Worm (Caenorhabditis elegans) whole organism, young adult: ENCODE results near the gene F31B9.3.

Experiments used
- B0019.2 ChIP-seq: fragments of 200-800 bp; sonication (Bioruptor generic); conservative IDR thresholded peaks from 2 replicates; pipeline ENCODE4 v1.3.6; 2022; ENCODE audit warnings: missing genetic modification reagents, missing genetic modification characterization, missing compliant biosample characterization
- C06A6.2 ChIP-seq: fragments of 200-800 bp; sonication (Bioruptor generic); conservative IDR thresholded peaks from 2 replicates; pipeline ENCODE4 v1.3.6; 2022; ENCODE audit warnings: missing genetic modification characterization, missing compliant biosample characterization
- C17E4.6 ChIP-seq: fragments of 200-800 bp; sonication (Bioruptor generic); IDR thresholded peaks from 2 replicates; pipeline ENCODE4 v1.3.6; 2022; ENCODE audit warnings: missing genetic modification reagents, missing genetic modification characterization, missing compliant biosample characterization
- F22D6.2 ChIP-seq: sonication (generic microtip); optimal IDR thresholded peaks from 2 replicates; lab custom pipeline; 2016; ENCODE audit warnings: mild to moderate bottlenecking, missing genetic modification characterization, missing compliant biosample characterization
- F23B12.7 ChIP-seq: sonication (generic microtip); optimal IDR thresholded peaks from 2 replicates; lab custom pipeline; 2017; ENCODE audit warnings: missing genetic modification characterization, mild to moderate bottlenecking, missing compliant biosample characterization, antibody characterized with exemption, moderate library complexity; ENCODE audit not compliant: insufficient read depth
- F33H1.4 ChIP-seq: fragments of 200-800 bp; sonication (Bioruptor generic); IDR thresholded peaks from 2 replicates; pipeline ENCODE4 v1.3.6; 2022; ENCODE audit warnings: missing genetic modification reagents, missing genetic modification characterization, missing compliant biosample characterization
- F57C9.4 ChIP-seq: sonication (generic microtip); optimal IDR thresholded peaks from 2 replicates; lab custom pipeline; 2017; ENCODE audit warnings: mild to moderate bottlenecking, missing genetic modification characterization, missing compliant biosample characterization
- T26A5.8 ChIP-seq: sonication (generic microtip); optimal IDR thresholded peaks from 2 replicates; lab custom pipeline; 2016; ENCODE audit warnings: missing genetic modification characterization, missing compliant biosample characterization
- Y53F4B.3 ChIP-seq: fragments of 200-800 bp; sonication (Bioruptor generic); IDR thresholded peaks from 2 replicates; pipeline ENCODE4 v1.3.6; 2022; ENCODE audit warnings: missing genetic modification reagents, missing genetic modification characterization, missing compliant biosample characterization
- Y79H2A.3 ChIP-seq: fragments of 200-800 bp; sonication (Bioruptor generic); conservative IDR thresholded peaks from 2 replicates; pipeline ENCODE4 v1.3.6; 2022; ENCODE audit warnings: missing genetic modification reagents, missing genetic modification characterization, missing compliant biosample characterization
- akir-1 ChIP-seq: fragments of 200-800 bp; sonication (Bioruptor generic); optimal IDR thresholded peaks from 2 replicates; lab custom pipeline; 2018; ENCODE audit warnings: mild to moderate bottlenecking, missing genetic modification characterization, moderate library complexity, missing compliant biosample characterization
- aptf-2 ChIP-seq: fragments of 200-800 bp; sonication (Bioruptor generic); conservative IDR thresholded peaks from 2 replicates; pipeline ENCODE4 v1.3.6; 2022; ENCODE audit warnings: missing genetic modification reagents, missing genetic modification characterization, missing compliant biosample characterization
- aptf-3 ChIP-seq: fragments of 200-800 bp; sonication (Bioruptor generic); IDR thresholded peaks from 2 replicates; pipeline ENCODE4 v1.3.6; 2022; ENCODE audit warnings: missing genetic modification characterization, missing compliant biosample characterization
- atf-7 ChIP-seq: sonication (generic microtip); optimal IDR thresholded peaks from 2 replicates; lab custom pipeline; 2017; ENCODE audit warnings: mild to moderate bottlenecking, missing genetic modification characterization, missing compliant biosample characterization
- attf-5 ChIP-seq: fragments of 200-800 bp; sonication (Bioruptor generic); optimal IDR thresholded peaks from 2 replicates; lab custom pipeline; 2018; ENCODE audit warnings: mild to moderate bottlenecking, missing genetic modification characterization, missing compliant biosample characterization
- dpff-1 ChIP-seq: sonication (generic microtip); optimal IDR thresholded peaks from 2 replicates; lab custom pipeline; 2017; ENCODE audit warnings: mild to moderate bottlenecking, missing genetic modification characterization, missing compliant biosample characterization
- egl-18 ChIP-seq: fragments of 200-800 bp; sonication (Bioruptor generic); IDR thresholded peaks from 2 replicates; pipeline ENCODE4 v1.3.6; 2022; ENCODE audit warnings: missing genetic modification reagents, missing genetic modification characterization, missing compliant biosample characterization
- egl-44 ChIP-seq: fragments of 200-800 bp; sonication (Bioruptor generic); IDR thresholded peaks from 2 replicates; pipeline ENCODE4 v1.3.6; 2022; ENCODE audit warnings: missing genetic modification reagents, missing genetic modification characterization, missing compliant biosample characterization
- egrh-3 ChIP-seq: fragments of 200-800 bp; sonication (Bioruptor generic); IDR thresholded peaks from 2 replicates; pipeline ENCODE4 v1.3.6; 2022; ENCODE audit warnings: missing genetic modification reagents, missing genetic modification characterization, missing compliant biosample characterization
- gei-17 ChIP-seq: fragments of 200-800 bp; sonication (Bioruptor generic); optimal IDR thresholded peaks from 2 replicates; lab custom pipeline; 2018; ENCODE audit warnings: mild to moderate bottlenecking, missing genetic modification characterization, missing compliant biosample characterization
- him-1 ChIP-seq: sonication (generic microtip); optimal IDR thresholded peaks from 2 replicates; lab custom pipeline; 2016; ENCODE audit warnings: missing genotype, missing genetic modification reagents, missing genetic modification characterization, missing compliant biosample characterization
- hmg-1.2 ChIP-seq: fragments of 200-800 bp; sonication (Bioruptor generic); IDR thresholded peaks from 2 replicates; pipeline ENCODE4 v1.3.6; 2022; ENCODE audit warnings: missing genetic modification reagents, missing genetic modification characterization, missing compliant biosample characterization
- let-526 ChIP-seq: fragments of 200-800 bp; sonication (Bioruptor generic); IDR thresholded peaks from 2 replicates; pipeline ENCODE4 v1.3.6; 2022; ENCODE audit warnings: missing genetic modification reagents, missing genetic modification characterization, missing compliant biosample characterization
- lir-1 ChIP-seq: fragments of 200-800 bp; sonication (Bioruptor generic); conservative IDR thresholded peaks from 2 replicates; pipeline ENCODE4 v1.3.6; 2022; ENCODE audit warnings: missing genetic modification reagents, missing genetic modification characterization, missing compliant biosample characterization
- lsl-1 ChIP-seq: fragments of 200-800 bp; sonication (Bioruptor generic); optimal IDR thresholded peaks from 2 replicates; lab custom pipeline; 2018; ENCODE audit warnings: mild to moderate bottlenecking, missing genetic modification characterization, moderate library complexity, missing compliant biosample characterization
- lsy-27 ChIP-seq: sonication (generic microtip); optimal IDR thresholded peaks from 2 replicates; lab custom pipeline; 2017; ENCODE audit warnings: missing genetic modification characterization, mild to moderate bottlenecking, missing compliant biosample characterization, antibody characterized with exemption, missing genotype, borderline replicate concordance; ENCODE audit not compliant: insufficient read depth
- mel-28 ChIP-seq: sonication (generic microtip); optimal IDR thresholded peaks from 2 replicates; lab custom pipeline; 2016; ENCODE audit warnings: borderline replicate concordance, mild to moderate bottlenecking, missing genetic modification characterization, missing compliant biosample characterization
- nfya-1 ChIP-seq: sonication (generic microtip); optimal IDR thresholded peaks from 2 replicates; lab custom pipeline; 2017; ENCODE audit warnings: antibody characterized with exemption, missing compliant biosample characterization, missing genetic modification characterization, borderline replicate concordance; ENCODE audit not compliant: insufficient read depth
- nhr-80 ChIP-seq: sonication (generic microtip); optimal IDR thresholded peaks from 2 replicates; lab custom pipeline; 2016; ENCODE audit warnings: missing genetic modification characterization, missing compliant biosample characterization
- nhr-90 ChIP-seq: sonication (generic microtip); optimal IDR thresholded peaks from 2 replicates; lab custom pipeline; 2016; ENCODE audit warnings: missing genotype, mild to moderate bottlenecking, missing genetic modification characterization, missing compliant biosample characterization
- snpc-1.3 ChIP-seq: sonication (generic microtip); optimal IDR thresholded peaks from 2 replicates; lab custom pipeline; 2017; ENCODE audit warnings: missing genetic modification characterization, mild to moderate bottlenecking, missing compliant biosample characterization, antibody characterized with exemption, moderate library complexity, missing genotype, missing genetic modification reagents; ENCODE audit not compliant: insufficient read depth
- snpc-4 ChIP-seq, 5 experiments: fragments of 150-350 bp in 1 of 5; sonication (generic microtip) in 4 of 5; optimal IDR thresholded peaks; 2 replicates each; lab custom pipeline; 2014 to 2018; ENCODE audit warnings: missing genetic modification characterization in 5 of 5, missing biosample characterization in 3 of 5, antibody characterized with exemption in 2 of 5, mild to moderate bottlenecking in 2 of 5, missing compliant biosample characterization in 2 of 5, missing genotype in 2 of 5, moderate library complexity in 2 of 5, missing genetic modification reagents in 1 of 5
- tbx-9 ChIP-seq: sonication (generic microtip); optimal IDR thresholded peaks from 2 replicates; lab custom pipeline; 2016; ENCODE audit warnings: borderline replicate concordance, missing genetic modification characterization, inconsistent platforms, missing compliant biosample characterization
- tlf-1 ChIP-seq: fragments of 200-800 bp; sonication (Bioruptor generic); optimal IDR thresholded peaks from 2 replicates; lab custom pipeline; 2018; ENCODE audit warnings: mild to moderate bottlenecking, missing genetic modification characterization, missing compliant biosample characterization
- zfh-2 ChIP-seq: fragments of 200-800 bp; sonication (Bioruptor generic); conservative IDR thresholded peaks from 2 replicates; pipeline ENCODE4 v1.3.6; 2022; ENCODE audit warnings: missing genetic modification reagents, missing genetic modification characterization, missing compliant biosample characterization
- zim-3 ChIP-seq: sonication (generic microtip); optimal IDR thresholded peaks from 2 replicates; lab custom pipeline; 2017; ENCODE audit warnings: mild to moderate bottlenecking, missing genetic modification characterization, moderate library complexity, missing compliant biosample characterization
- ztf-3 ChIP-seq: fragments of 200-800 bp; sonication (Bioruptor generic); optimal IDR thresholded peaks from 2 replicates; lab custom pipeline; 2018; ENCODE audit warnings: mild to moderate bottlenecking, missing genetic modification characterization, missing compliant biosample characterization

Gene F31B9.3

DNA sequence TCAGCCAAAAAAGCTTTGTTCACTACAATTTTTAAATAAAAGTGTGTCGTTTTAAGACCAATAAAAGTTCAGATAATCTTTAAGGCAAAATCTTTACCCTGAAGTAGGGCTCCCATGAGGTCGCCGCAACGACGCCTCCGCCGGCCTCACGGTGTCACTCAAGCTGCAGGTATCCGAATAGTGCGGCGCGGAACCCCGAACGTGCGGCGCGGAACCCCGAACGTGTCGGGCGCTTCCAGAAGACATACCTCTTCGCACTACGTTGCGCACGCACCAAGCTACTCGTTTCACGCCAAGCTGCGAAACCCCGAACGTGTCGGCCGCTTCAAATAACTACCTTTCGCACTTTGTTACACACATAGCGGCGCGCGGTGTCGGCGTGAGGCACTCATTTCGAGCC is 10.7 kb upstream of the F31B9.3 start:
- peak; percentile 53; the same call in 1 of the 2 replicates for TF ChIP-seq egrh-3 (GFP tag; lab: Robert Waterston, UW)
- peak; percentile 5 for TF ChIP-seq zim-3 (tag; lab: Kevin White, UChicago)
- TF ChIP-seq lsl-1 (GFP tag; lab: Kevin White, UChicago), result no peak
- TF ChIP-seq tlf-1 (GFP tag; lab: Kevin White, UChicago), result no peak
- TF ChIP-seq aptf-3 (GFP tag; lab: Robert Waterston, UW), result no peak
- no peak for TF ChIP-seq snpc-1.3 (tag; lab: Kevin White, UChicago)
- TF ChIP-seq let-526 (GFP tag; lab: Robert Waterston, UW), result no peak
- TF ChIP-seq F23B12.7 (tag; lab: Kevin White, UChicago), result no peak
- TF ChIP-seq attf-5 (GFP tag; lab: Kevin White, UChicago), result no peak
- peak; percentile 84 for TF ChIP-seq zfh-2 (GFP tag; lab: Robert Waterston, UW)
- TF ChIP-seq, all 124 proteins: peak for 3

DNA sequence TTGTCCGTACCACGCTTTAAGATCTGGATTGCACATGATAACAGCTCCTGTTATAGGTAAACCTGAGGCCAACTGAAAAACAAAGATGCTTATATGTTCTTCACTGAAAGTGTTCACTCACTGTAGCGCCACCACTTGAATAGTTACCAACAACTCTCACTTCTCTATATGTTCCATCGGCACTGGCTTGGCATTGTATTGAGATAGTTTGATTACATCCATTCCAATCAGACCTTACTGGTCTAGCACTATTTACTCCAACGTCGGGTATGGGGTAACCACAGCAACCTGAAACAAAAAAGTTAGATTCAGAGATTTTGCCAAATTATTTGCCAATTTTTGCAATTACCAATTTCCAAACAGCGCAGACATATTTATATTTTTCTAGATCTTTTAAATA is 7.8 kb upstream of the F31B9.3 start:
- TF ChIP-seq Y79H2A.3, result no peak
- no peak for TF ChIP-seq F57C9.4
- no peak for TF ChIP-seq F33H1.4 (GFP tag; lab: Robert Waterston, UW)
- no peak for TF ChIP-seq akir-1 (GFP tag; lab: Kevin White, UChicago)
- TF ChIP-seq lir-1 (GFP tag; lab: Robert Waterston, UW), result no peak
- no peak for TF ChIP-seq nhr-90 (tag; lab: Kevin White, UChicago)
- TF ChIP-seq lsy-27 (tag; lab: Kevin White, UChicago), result no peak
- TF ChIP-seq mel-28 (tag; lab: Kevin White, UChicago), result no peak
- TF ChIP-seq atf-7 (tag; lab: Kevin White, UChicago), result no peak
- no peak for TF ChIP-seq gei-17 (GFP tag; lab: Kevin White, UChicago)
- TF ChIP-seq hmg-1.2 (GFP tag; lab: Robert Waterston, UW), result no peak
- TF ChIP-seq T26A5.8 (tag; lab: Kevin White, UChicago), result no peak
- no peak for TF ChIP-seq aptf-2 (GFP tag; lab: Robert Waterston, UW)
- TF ChIP-seq egrh-3 (GFP tag; lab: Robert Waterston, UW), result no peak
- no peak for TF ChIP-seq egl-18 (GFP tag; lab: Robert Waterston, UW)

DNA sequence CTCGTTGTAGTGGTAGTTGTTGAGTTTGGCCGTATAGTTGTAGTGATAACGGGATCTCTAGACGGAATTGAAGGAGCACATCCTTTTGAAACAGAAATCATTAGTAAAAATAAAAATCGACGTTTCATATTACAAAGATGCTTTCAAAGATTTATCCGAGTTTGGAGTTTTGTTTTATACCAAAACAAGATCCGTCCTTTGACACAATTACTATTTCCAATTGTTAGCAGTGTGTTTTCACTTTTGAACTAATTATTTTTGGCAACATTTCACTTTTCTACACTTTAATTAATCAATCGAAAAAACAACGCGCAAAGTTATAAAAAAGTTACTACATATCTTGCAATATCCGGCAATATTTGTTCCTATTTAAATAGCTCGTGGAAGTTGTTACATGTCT is 6.5 kb upstream of the F31B9.3 start, which contains the start of the genes F31B9.4 and F31B9.2:
Gene F31B9.4, minus strand, starts transcription at position 101 of the 400 bp plus-strand sequence.
Gene F31B9.2, plus strand, starts transcription at position 368 of the 400 bp plus-strand sequence.
- no peak for TF ChIP-seq lsl-1 (GFP tag; lab: Kevin White, UChicago)

DNA sequence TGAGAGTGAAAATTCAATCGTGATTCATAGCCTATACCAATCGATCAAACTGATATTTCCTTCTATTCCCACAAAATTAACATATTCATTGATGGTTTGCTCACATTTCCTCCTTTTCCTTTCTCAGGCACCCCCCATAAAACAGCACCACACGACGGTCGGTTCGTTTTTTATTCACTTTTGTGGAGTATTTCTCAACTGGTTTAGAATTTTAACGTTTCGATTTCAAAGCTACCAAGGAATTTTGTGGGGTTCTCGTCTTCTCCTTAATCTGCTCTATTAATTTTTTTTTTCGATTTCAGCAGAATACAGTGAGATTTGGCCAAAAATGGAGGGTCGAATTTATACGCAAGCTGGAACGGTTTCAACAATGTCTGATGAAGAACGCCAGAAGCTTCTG is 4.2 kb upstream of the F31B9.3 start, which contains the start of gene F31B9.7:
Gene F31B9.7, plus strand, starts transcription at position 301 of the 400 bp plus-strand sequence.
- TF ChIP-seq dpff-1 (tag; lab: Kevin White, UChicago) (no peak), let-526 (GFP tag; lab: Robert Waterston, UW) (no peak), zim-3 (tag; lab: Kevin White, UChicago) (no peak), nhr-80 (tag; lab: Kevin White, UChicago) (no peak), F33H1.4 (GFP tag; lab: Robert Waterston, UW) (no peak), nfya-1 (no peak), tbx-9 (tag; lab: Kevin White, UChicago) (no peak), F22D6.2 (no peak)

DNA sequence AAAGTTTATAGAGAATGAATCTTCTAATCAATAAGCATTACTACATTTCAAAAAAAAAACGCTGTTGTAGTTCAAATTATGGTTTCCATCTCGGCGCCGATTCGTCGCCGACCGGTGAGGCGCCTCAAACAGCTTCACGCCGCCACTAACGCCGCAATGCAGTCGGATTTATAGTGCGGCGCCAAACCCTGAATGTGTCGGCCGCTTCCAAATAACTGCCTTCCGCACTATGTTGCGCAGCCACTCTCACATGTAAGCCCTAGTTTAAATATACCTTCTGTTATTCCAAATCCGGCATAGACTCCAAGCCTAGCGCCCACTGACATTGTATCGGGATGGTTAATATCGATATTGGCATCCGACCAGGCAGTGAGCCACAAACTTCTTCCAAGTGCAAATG is 9.3 kb downstream of the F31B9.3 start:
- TF ChIP-seq C06A6.2 (GFP tag; lab: Robert Waterston, UW) (no peak), ztf-3 (no peak), egl-44 (no peak), B0019.2 (GFP tag; lab: Robert Waterston, UW) (no peak), Y53F4B.3 (GFP tag; lab: Robert Waterston, UW) (no peak), snpc-4 (GFP tag; optimal IDR thresholded peaks at IDR 0.05; lab: Kevin White, UChicago) (peak; percentile 18), snpc-4 (tag; optimal IDR thresholded peaks at IDR 0.05; lab: Kevin White, UChicago) (peak in 2 of 4 experiments; percentile 63 to 85), C17E4.6 (GFP tag; lab: Robert Waterston, UW) (no peak), him-1 (tag; lab: Kevin White, UChicago) (no peak), zfh-2 (GFP tag; lab: Robert Waterston, UW) (0 out of 2 replicates have a peak, but pooled peaks have one; percentile 25)
